Fruit fly (Drosophila melanogaster) whole organism, wandering third instar larva: ENCODE data around the gene CG5880.

Experiments used
- CG9705 ChIP-seq: fragments of 200-800 bp; sonication (Bioruptor generic); optimal IDR thresholded peaks from 2 replicates; lab custom pipeline; 2018; ENCODE audit warnings: missing biosample characterization, mild to moderate bottlenecking, missing genetic modification characterization
- Dfd ChIP-seq: fragments of >200 bp; optimal IDR thresholded peaks from 2 replicates; lab custom pipeline; 2017; ENCODE audit warnings: missing biosample characterization, missing genetic modification characterization
- GATAd ChIP-seq: sonication (Bioruptor generic); optimal IDR thresholded peaks from 2 replicates; lab custom pipeline; 2016; ENCODE audit warnings: missing biosample characterization, missing genetic modification characterization
- Hr83 ChIP-seq: fragments of 200-300 bp; sonication (Bioruptor generic); optimal IDR thresholded peaks from 2 replicates; lab custom pipeline; 2016; ENCODE audit warnings: missing biosample characterization, mild to moderate bottlenecking, missing genetic modification characterization, moderate library complexity; ENCODE audit not compliant: poor library complexity, severe bottlenecking
- Mio ChIP-seq: sonication (Bioruptor generic); optimal IDR thresholded peaks from 2 replicates; lab custom pipeline; 2016; ENCODE audit warnings: missing biosample characterization, missing genetic modification characterization
- Myc ChIP-seq: fragments of >200 bp; optimal IDR thresholded peaks from 2 replicates; lab custom pipeline; 2017
- Rel ChIP-seq, 2 experiments: fragments of 200-800 bp; sonication (Bioruptor generic) in 1 of 2; optimal IDR thresholded peaks; 2 replicates in 1 of 2; 3 replicates in 1 of 2; lab custom pipeline; 2016 to 2019; ENCODE audit warnings: mild to moderate bottlenecking in 2 of 2, missing biosample characterization in 2 of 2, missing genetic modification characterization in 2 of 2, moderate library complexity in 1 of 2
- Sp1 ChIP-seq: fragments of 200-800 bp; sonication (Bioruptor generic); optimal IDR thresholded peaks from 3 replicates; lab custom pipeline; 2019; ENCODE audit warnings: missing biosample characterization, mild to moderate bottlenecking, missing genetic modification characterization, moderate library complexity
- fru ChIP-seq: fragments of 200-800 bp; sonication (Bioruptor generic); optimal IDR thresholded peaks from 3 replicates; lab custom pipeline; 2016; ENCODE audit warnings: missing biosample characterization, mild to moderate bottlenecking, missing genetic modification characterization
- h ChIP-seq: fragments of 200-800 bp; sonication (Bioruptor generic); optimal IDR thresholded peaks from 3 replicates; lab custom pipeline; 2016; ENCODE audit warnings: missing biosample characterization, mild to moderate bottlenecking, missing genetic modification characterization
- pan ChIP-seq: fragments of >200 bp; optimal IDR thresholded peaks from 2 replicates; lab custom pipeline; 2017
- psq ChIP-seq: fragments of 200-800 bp; sonication (Bioruptor generic); optimal IDR thresholded peaks from 3 replicates; lab custom pipeline; 2017; ENCODE audit warnings: missing biosample characterization, mild to moderate bottlenecking, missing genetic modification characterization, moderate library complexity
- rgr ChIP-seq: fragments of 200-800 bp; sonication (Bioruptor generic); optimal IDR thresholded peaks from 3 replicates; lab custom pipeline; 2016; ENCODE audit warnings: missing biosample characterization, mild to moderate bottlenecking, missing genetic modification characterization
- usp ChIP-seq: fragments of >200 bp; optimal IDR thresholded peaks from 2 replicates; lab custom pipeline; 2017; ENCODE audit warnings: missing biosample characterization, missing genetic modification characterization

DNA sequence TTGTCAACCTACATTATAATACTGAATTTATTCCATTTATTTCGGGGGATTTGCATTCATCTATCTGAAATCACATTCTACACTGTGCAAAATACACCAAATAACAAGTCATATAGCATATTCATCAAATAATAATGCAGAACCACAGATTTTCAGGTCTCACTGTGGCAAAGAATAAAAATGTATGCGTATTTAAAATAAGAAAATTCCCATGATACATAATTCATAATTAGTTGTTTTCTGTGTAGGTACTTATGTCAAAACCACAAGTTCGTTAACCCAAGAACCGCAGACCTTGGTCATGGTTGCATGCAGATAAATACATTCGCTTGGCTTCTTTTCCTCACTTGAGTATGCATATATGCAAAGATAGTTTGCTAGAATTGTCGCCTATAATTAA, 24.3 kb upstream of the CG5880 start:
- no peak for TF ChIP-seq CG9705 (GFP tag; lab: Kevin White, UChicago)
- TF ChIP-seq Rel (GFP tag; optimal IDR thresholded peaks at IDR 0.05; lab: Kevin White, UChicago) = no peak
- TF ChIP-seq Rel (tag; optimal IDR thresholded peaks at IDR 0.05; lab: Kevin White, UChicago) = peak; percentile 85
- TF ChIP-seq psq (GFP tag; lab: Kevin White, UChicago) = peak; percentile 51
- TF ChIP-seq pan = no peak
- peak; percentile 74 for TF ChIP-seq h
- TF ChIP-seq Dfd (GFP tag; lab: Kevin White, UChicago) = no peak
- no peak for TF ChIP-seq Myc (lab: Kevin White, UChicago)
- TF ChIP-seq rgr (GFP tag; lab: Kevin White, UChicago) = peak; percentile 71
- TF ChIP-seq Mio (GFP tag; lab: Kevin White, UChicago) = no peak
- peak; percentile 48 for TF ChIP-seq Sp1 (GFP tag; lab: Kevin White, UChicago)
- TF ChIP-seq usp (GFP tag; lab: Kevin White, UChicago) = no peak
- TF ChIP-seq Hr83 = no peak
- peak; percentile 57 for TF ChIP-seq fru
- peak; percentile 17 for TF ChIP-seq GATAd
